Fruit fly (Drosophila melanogaster) whole organism, embryonic: ENCODE measurements around the gene slam.

Source experiments
- CG15696 ChIP-seq: fragments of 200-800 bp; sonication (Bioruptor generic); optimal IDR thresholded peaks from 2 replicates; lab custom pipeline; 2019; ENCODE audit warnings: missing biosample characterization, mild to moderate bottlenecking, missing genetic modification characterization, moderate library complexity
- CG31441 ChIP-seq: fragments of 200-800 bp; sonication (Bioruptor generic); IDR thresholded peaks from 2 replicates; pipeline ENCODE4 v1.3.6; 2022; ENCODE audit warnings: missing biosample characterization, missing genetic modification characterization
- HLH4C ChIP-seq: fragments of 200-800 bp; sonication (Bioruptor generic); IDR thresholded peaks from 3 replicates; pipeline ENCODE4 v1.3.6; 2022; ENCODE audit warnings: missing biosample characterization, missing genetic modification characterization; ENCODE audit not compliant: partially characterized antibody
- Ptx1 ChIP-seq: fragments of 200-800 bp; sonication (Bioruptor generic); IDR thresholded peaks from 2 replicates; pipeline ENCODE4 v1.3.6; 2022; ENCODE audit warnings: missing biosample characterization, missing genetic modification characterization
- ato ChIP-seq: fragments of 200-800 bp; sonication (Bioruptor generic); IDR thresholded peaks from 2 replicates; pipeline ENCODE4 v1.3.6; 2022; ENCODE audit warnings: missing biosample characterization, missing genetic modification characterization; ENCODE audit not compliant: partially characterized antibody
- br ChIP-seq: fragments of >200 bp; optimal IDR thresholded peaks from 2 replicates; lab custom pipeline; 2017
- en ChIP-seq: fragments of 200-800 bp; sonication (Bioruptor generic); optimal IDR thresholded peaks from 2 replicates; lab custom pipeline; 2016; ENCODE audit warnings: missing biosample characterization, missing genetic modification characterization
- pan ChIP-seq, 4 experiments: fragments of >200 bp in 3 of 4; fragments of 200-800 bp in 1 of 4; sonication (Bioruptor generic) in 1 of 4; optimal IDR thresholded peaks in 3 of 4; IDR thresholded peaks in 1 of 4; 2 replicates each; pipeline versions ENCODE4 v1.3.6 to Lab custom; 2017 to 2022; ENCODE audit warnings: missing biosample characterization in 2 of 4, missing genetic modification characterization in 2 of 4, mixed read lengths in 1 of 4
- seq ChIP-seq: fragments of 200-800 bp; sonication (Bioruptor generic); IDR thresholded peaks from 2 replicates; pipeline ENCODE4 v1.3.6; 2022; ENCODE audit warnings: missing biosample characterization, missing genetic modification characterization

- TF ChIP-seq seq (GFP tag; lab: Robert Waterston, UW), result no peak
- no peak for TF ChIP-seq en (GFP tag; lab: Kevin White, UChicago)
- no peak for TF ChIP-seq Ptx1 (GFP tag; lab: Robert Waterston, UW)
- TF ChIP-seq CG31441 (GFP tag; lab: Robert Waterston, UW), result no peak
- TF ChIP-seq br (lab: Kevin White, UChicago), result no peak
- TF ChIP-seq ato (GFP tag; lab: Robert Waterston, UW), result no peak
- TF ChIP-seq pan (optimal IDR thresholded peaks at IDR 0.05; lab: Kevin White, UChicago), result no peak
- no peak for TF ChIP-seq pan (GFP tag; optimal IDR thresholded peaks at IDR 0.05 in 1 of 2, IDR thresholded peaks at IDR 0.05 in 1 of 2)
- TF ChIP-seq CG15696 (tag; lab: Kevin White, UChicago), result no peak
- no peak for TF ChIP-seq HLH4C
Observed at dm6 chr2L:6360059-6360458, 12.1 kb upstream of the slam start.
